Worm (Caenorhabditis elegans): ENCODE data around the gene C03B1.2.

C03B1.2 gene

ce11 chrX:6369717-6370116 is at the start of gene C03B1.2:
Gene C03B1.2 (plus strand): TSS chrX:6370017.
- no peak for TF ChIP-seq elt-3 (tag; optimal IDR thresholded peaks at IDR 0.05)
- no peak for TF ChIP-seq mls-2 (tag; optimal IDR thresholded peaks at IDR 0.05)
- no peak for TF ChIP-seq cnd-1 (tag; optimal IDR thresholded peaks at IDR 0.05)
- no peak for TF ChIP-seq ham-2 (GFP tag; optimal IDR thresholded peaks at IDR 0.05)
- TF ChIP-seq unc-62 (GFP tag; optimal IDR thresholded peaks at IDR 0.05) = no peak
- TF ChIP-seq blmp-1 (tag; optimal IDR thresholded peaks at IDR 0.05) = no peak
- TF ChIP-seq hlh-1 (tag; optimal IDR thresholded peaks at IDR 0.05) = no peak
- TF ChIP-seq ces-1 (GFP tag; optimal IDR thresholded peaks at IDR 0.05) = no peak
- no peak for TF ChIP-seq pha-4 (tag; optimal IDR thresholded peaks at IDR 0.05)
- TF ChIP-seq bed-3 (GFP tag; optimal IDR thresholded peaks at IDR 0.05) = no peak
- TF ChIP-seq unc-39 (tag; optimal IDR thresholded peaks at IDR 0.05) = no peak
- no peak for TF ChIP-seq M03D4.4 (tag; optimal IDR thresholded peaks at IDR 0.05)
- TF ChIP-seq ceh-83 (GFP tag; optimal IDR thresholded peaks at IDR 0.05) = no peak
- TF ChIP-seq mab-5 (tag; optimal IDR thresholded peaks at IDR 0.05) = no peak
- no peak for TF ChIP-seq lin-32 (GFP tag; optimal IDR thresholded peaks at IDR 0.05)
- no peak for TF ChIP-seq ztf-11 (tag; optimal IDR thresholded peaks at IDR 0.05)
- no peak for TF ChIP-seq nhr-12 (tag; optimal IDR thresholded peaks at IDR 0.05)
- no peak for TF ChIP-seq ceh-43 (GFP tag; optimal IDR thresholded peaks at IDR 0.05)
- no peak for TF ChIP-seq lin-13 (tag; optimal IDR thresholded peaks at IDR 0.05)

ce11 chrX:6320887-6321286 is 48.9 kb upstream of the C03B1.2 start:
- TF ChIP-seq ceh-43 (GFP tag; optimal IDR thresholded peaks at IDR 0.05) = no peak

ce11 chrX:6321380-6321779 is 48.4 kb upstream of the C03B1.2 start:
- TF ChIP-seq nhr-237 (tag; optimal IDR thresholded peaks at IDR 0.05) (no peak), elt-3 (tag; optimal IDR thresholded peaks at IDR 0.05) (no peak), ces-1 (GFP tag; optimal IDR thresholded peaks at IDR 0.05) (no peak), ztf-11 (tag; optimal IDR thresholded peaks at IDR 0.05) (no peak), sptf-1 (tag; optimal IDR thresholded peaks at IDR 0.05) (no peak), mab-5 (tag; optimal IDR thresholded peaks at IDR 0.05) (no peak), elt-1 (tag; optimal IDR thresholded peaks at IDR 0.05; ENCODE audit: borderline replicate concordance, insufficient read depth) (no peak), lin-13 (tag; optimal IDR thresholded peaks at IDR 0.05) (no peak), ham-2 (GFP tag; optimal IDR thresholded peaks at IDR 0.05) (no peak), ceh-39 (tag; optimal IDR thresholded peaks at IDR 0.05) (no peak), sem-2 (GFP tag; optimal IDR thresholded peaks at IDR 0.05) (no peak)

- no peak for TF ChIP-seq unc-62 (GFP tag; optimal IDR thresholded peaks at IDR 0.05)
- TF ChIP-seq sptf-1 (tag; optimal IDR thresholded peaks at IDR 0.05) = no peak
- TF ChIP-seq hlh-1 (tag; optimal IDR thresholded peaks at IDR 0.05) = no peak
- no peak for TF ChIP-seq unc-39 (tag; optimal IDR thresholded peaks at IDR 0.05)
- TF ChIP-seq ztf-11 (tag; optimal IDR thresholded peaks at IDR 0.05) = no peak
- no peak for TF ChIP-seq snpc-4 (tag; optimal IDR thresholded peaks at IDR 0.05)
- TF ChIP-seq mls-2 (tag; optimal IDR thresholded peaks at IDR 0.05) = no peak
- no peak for TF ChIP-seq ceh-43 (GFP tag; optimal IDR thresholded peaks at IDR 0.05)
- no peak for TF ChIP-seq elt-3 (tag; optimal IDR thresholded peaks at IDR 0.05)
- TF ChIP-seq ceh-83 (GFP tag; optimal IDR thresholded peaks at IDR 0.05) = no peak
- no peak for TF ChIP-seq cnd-1 (tag; optimal IDR thresholded peaks at IDR 0.05)
- no peak for TF ChIP-seq M03D4.4 (tag; optimal IDR thresholded peaks at IDR 0.05)
- no peak for TF ChIP-seq lin-32 (GFP tag; optimal IDR thresholded peaks at IDR 0.05)
- no peak for TF ChIP-seq lsy-2 (tag; optimal IDR thresholded peaks at IDR 0.05)
Measured at ce11 chrX:6323129-6323528, 46.7 kb upstream of the C03B1.2 start, which contains the start of gene col-167. Gene col-167 (plus strand): TSS chrX:6323488.

ce11 chrX:6326088-6326487 is 43.7 kb upstream of the C03B1.2 start, which contains the start of gene col-168:
Gene col-168 (plus strand): TSS chrX:6326388.
- TF ChIP-seq mep-1 (tag; optimal IDR thresholded peaks at IDR 0.05) (no peak), unc-62 (GFP tag; optimal IDR thresholded peaks at IDR 0.05) (no peak), tbx-8 (GFP tag; optimal IDR thresholded peaks at IDR 0.05) (no peak)

ce11 chrX:6328860-6329259 is 41.0 kb upstream of the C03B1.2 start, which contains the start of gene col-169:
Gene col-169 (plus strand): TSS chrX:6329160.
- TF ChIP-seq zip-8 (tag; optimal IDR thresholded peaks at IDR 0.05) = peak; percentile 30
- TF ChIP-seq M03D4.4 (tag; optimal IDR thresholded peaks at IDR 0.05) = no peak
